Fruit fly (Drosophila melanogaster) whole organism: ENCODE data around the gene hng3.

Experiments used
- CG8478 ChIP-seq: fragments of >200 bp; optimal IDR thresholded peaks from 2 replicates; lab custom pipeline; 2018; ENCODE audit warnings: inconsistent platforms
- EcR ChIP-seq, 2 experiments: fragments of >200 bp; optimal IDR thresholded peaks; 2 replicates each; lab custom pipeline; 2017; ENCODE audit warnings: missing biosample characterization in 2 of 2, missing genetic modification characterization in 2 of 2, missing genetic modification reagents in 2 of 2
- psq ChIP-seq: fragments of >200 bp; optimal IDR thresholded peaks from 2 replicates; lab custom pipeline; 2017
- usp ChIP-seq: fragments of >200 bp; optimal IDR thresholded peaks from 2 replicates; lab custom pipeline; 2017; ENCODE audit warnings: missing biosample characterization, missing genetic modification characterization, mixed read lengths

dm6 chr3L:726486-727180, 28.7 kb downstream of the hng3 start:
- TF ChIP-seq CG8478 (no peak), EcR (GFP tag; optimal IDR thresholded peaks at IDR 0.05; lab: Kevin White, UChicago) (no peak), usp (GFP tag; lab: Kevin White, UChicago) (no peak), psq (lab: Kevin White, UChicago) (no peak)
